Fruit fly (Drosophila melanogaster) whole organism, embryonic: ENCODE results near the gene CG6724.
A peak's percentile ranks its signal among the peaks of the same experiment; 100 is the strongest.

Experiments
- Bgb ChIP-seq: fragments of 200-800 bp; sonication (Bioruptor generic); IDR thresholded peaks from 2 replicates; pipeline ENCODE4 v1.3.6; 2022; ENCODE audit warnings: missing biosample characterization, missing genetic modification characterization; ENCODE audit not compliant: partially characterized antibody
- CG12236 ChIP-seq: fragments of 200-800 bp; sonication (Bioruptor generic); optimal IDR thresholded peaks from 2 replicates; lab custom pipeline; 2016; ENCODE audit warnings: missing biosample characterization, missing genetic modification characterization
- CG13287 ChIP-seq: fragments of 200-800 bp; sonication (Bioruptor generic); IDR thresholded peaks from 2 replicates; pipeline ENCODE4 v1.3.6; 2022; ENCODE audit warnings: missing biosample characterization, missing genetic modification characterization; ENCODE audit not compliant: partially characterized antibody
- CG14710 ChIP-seq: fragments of 200-800 bp; sonication (Bioruptor generic); optimal IDR thresholded peaks from 3 replicates; lab custom pipeline; 2019; ENCODE audit warnings: missing biosample characterization, mild to moderate bottlenecking, missing genetic modification characterization, moderate library complexity
- CG14860 ChIP-seq: fragments of 200-800 bp; sonication (Bioruptor generic); IDR thresholded peaks from 3 replicates; pipeline ENCODE4 v1.3.6; 2022; ENCODE audit warnings: missing biosample characterization, missing genetic modification characterization; ENCODE audit not compliant: partially characterized antibody
- CG15514 ChIP-seq: fragments of 200-800 bp; sonication (Bioruptor generic); optimal IDR thresholded peaks from 3 replicates; lab custom pipeline; 2017; ENCODE audit warnings: missing biosample characterization, missing genetic modification characterization, mild to moderate bottlenecking, moderate library complexity, missing genetic modification reagents
- CG18011 ChIP-seq: fragments of 200-800 bp; sonication (Bioruptor generic); optimal IDR thresholded peaks from 2 replicates; lab custom pipeline; 2017; ENCODE audit warnings: missing biosample characterization, missing genetic modification characterization, mild to moderate bottlenecking, moderate library complexity, missing genotype
- CG2129 ChIP-seq: fragments of 200-800 bp; sonication (Bioruptor generic); IDR thresholded peaks from 2 replicates; pipeline ENCODE4 v1.3.6; 2022; ENCODE audit warnings: missing biosample characterization, missing genetic modification characterization; ENCODE audit not compliant: partially characterized antibody
- CG2875 ChIP-seq: fragments of 200-800 bp; sonication (Bioruptor generic); optimal IDR thresholded peaks from 2 replicates; lab custom pipeline; 2017; ENCODE audit warnings: missing biosample characterization, mild to moderate bottlenecking, missing genetic modification characterization, missing genetic modification reagents
- CG4404 ChIP-seq: fragments of 200-800 bp; sonication (Bioruptor generic); IDR thresholded peaks from 2 replicates; pipeline ENCODE4 v1.3.6; 2022; ENCODE audit warnings: missing biosample characterization, missing genetic modification characterization
- CG4820 ChIP-seq: fragments of 200-800 bp; sonication (Bioruptor generic); optimal IDR thresholded peaks from 3 replicates; lab custom pipeline; 2016; ENCODE audit warnings: missing biosample characterization, missing genetic modification characterization
- CG6175 ChIP-seq: fragments of 200-800 bp; sonication (Bioruptor generic); IDR thresholded peaks from 3 replicates; pipeline ENCODE4 v1.3.6; 2022; ENCODE audit warnings: missing biosample characterization, missing genetic modification characterization
- CG6683 ChIP-seq: fragments of 200-800 bp; sonication (Bioruptor generic); optimal IDR thresholded peaks from 2 replicates; lab custom pipeline; 2017; ENCODE audit warnings: missing biosample characterization, mild to moderate bottlenecking, missing genetic modification characterization, missing genetic modification reagents
- CG6791 ChIP-seq: fragments of 200-800 bp; sonication (Bioruptor generic); IDR thresholded peaks from 3 replicates; pipeline ENCODE4 v1.3.6; 2022; ENCODE audit warnings: missing biosample characterization, missing genetic modification characterization; ENCODE audit not compliant: partially characterized antibody
- CG7963 ChIP-seq: fragments of 200-800 bp; sonication (Bioruptor generic); IDR thresholded peaks from 3 replicates; pipeline ENCODE4 v1.3.6; 2022; ENCODE audit warnings: missing biosample characterization, missing genetic modification characterization; ENCODE audit not compliant: partially characterized antibody
- CG8290 ChIP-seq, 3 experiments: fragments of 200-800 bp; sonication (Bioruptor generic); optimal IDR thresholded peaks; 2 replicates each; lab custom pipeline; 2016 to 2019; ENCODE audit warnings: missing biosample characterization in 3 of 3, missing genetic modification characterization in 3 of 3, mild to moderate bottlenecking in 2 of 3, moderate library complexity in 1 of 3
- CrebB ChIP-seq: fragments of 200-800 bp; sonication (Bioruptor generic); optimal IDR thresholded peaks from 3 replicates; lab custom pipeline; 2018; ENCODE audit warnings: missing biosample characterization, mild to moderate bottlenecking, missing genetic modification characterization
- HLH4C ChIP-seq: fragments of 200-800 bp; sonication (Bioruptor generic); IDR thresholded peaks from 3 replicates; pipeline ENCODE4 v1.3.6; 2022; ENCODE audit warnings: missing biosample characterization, missing genetic modification characterization; ENCODE audit not compliant: partially characterized antibody
- MESR4 ChIP-seq: fragments of 200-800 bp; sonication (Bioruptor generic); optimal IDR thresholded peaks from 2 replicates; lab custom pipeline; 2018; ENCODE audit warnings: missing biosample characterization, mild to moderate bottlenecking, missing genetic modification characterization, moderate library complexity
- Opbp ChIP-seq: fragments of 200-800 bp; sonication (Bioruptor generic); IDR thresholded peaks from 3 replicates; pipeline ENCODE4 v1.3.6; 2022; ENCODE audit warnings: missing biosample characterization, missing genetic modification characterization; ENCODE audit not compliant: partially characterized antibody
- PHDP ChIP-seq: fragments of 200-800 bp; sonication (Bioruptor generic); optimal IDR thresholded peaks from 3 replicates; lab custom pipeline; 2018; ENCODE audit warnings: missing biosample characterization, mild to moderate bottlenecking, missing genetic modification characterization, moderate library complexity
- Sry-δ ChIP-seq: fragments of 200-800 bp; sonication (Bioruptor generic); optimal IDR thresholded peaks from 2 replicates; lab custom pipeline; 2016; ENCODE audit warnings: missing biosample characterization, missing genetic modification characterization
- aop ChIP-seq: fragments of 200-800 bp; sonication (Bioruptor generic); IDR thresholded peaks from 2 replicates; pipeline ENCODE4 v1.3.6; 2022; ENCODE audit warnings: missing biosample characterization, missing genetic modification characterization
- az2 ChIP-seq: fragments of 200-800 bp; sonication (Bioruptor generic); optimal IDR thresholded peaks from 3 replicates; lab custom pipeline; 2016; ENCODE audit warnings: missing biosample characterization, missing genetic modification characterization
- crp ChIP-seq, 2 experiments: fragments of 200-800 bp; sonication (Bioruptor generic); optimal IDR thresholded peaks; 2 replicates in 1 of 2; 3 replicates in 1 of 2; lab custom pipeline; 2017; ENCODE audit warnings: missing biosample characterization in 2 of 2, missing genetic modification characterization in 2 of 2, mild to moderate bottlenecking in 1 of 2, moderate library complexity in 1 of 2
- dati ChIP-seq: fragments of 200-800 bp; sonication (Bioruptor generic); IDR thresholded peaks from 2 replicates; pipeline ENCODE4 v1.3.6; 2022; ENCODE audit warnings: missing biosample characterization, missing genetic modification characterization
- disco-r ChIP-seq: fragments of 200-800 bp; sonication (Bioruptor generic); optimal IDR thresholded peaks from 2 replicates; lab custom pipeline; 2016; ENCODE audit warnings: missing biosample characterization, missing genetic modification characterization
- hb ChIP-seq: fragments of 200-800 bp; sonication (Bioruptor generic); IDR thresholded peaks from 3 replicates; pipeline ENCODE4 v1.3.6; 2022; ENCODE audit warnings: missing biosample characterization, missing genetic modification characterization; ENCODE audit not compliant: partially characterized antibody
- hbn ChIP-seq: fragments of 200-800 bp; sonication (Bioruptor generic); IDR thresholded peaks from 2 replicates; pipeline ENCODE4 v1.3.6; 2022; ENCODE audit warnings: missing biosample characterization, missing genetic modification characterization; ENCODE audit not compliant: partially characterized antibody
- her ChIP-seq: fragments of 200-800 bp; sonication (Bioruptor generic); optimal IDR thresholded peaks from 2 replicates; lab custom pipeline; 2016; ENCODE audit warnings: missing biosample characterization, missing genetic modification characterization
- inv ChIP-seq: fragments of 200-800 bp; sonication (Bioruptor generic); IDR thresholded peaks from 2 replicates; pipeline ENCODE4 v1.3.6; 2022; ENCODE audit warnings: missing biosample characterization, missing genetic modification characterization; ENCODE audit not compliant: partially characterized antibody
- lbe ChIP-seq: fragments of 200-800 bp; sonication (Bioruptor generic); optimal IDR thresholded peaks from 2 replicates; lab custom pipeline; 2016; ENCODE audit warnings: missing biosample characterization, mild to moderate bottlenecking, missing genetic modification characterization
- mld ChIP-seq: fragments of 200-800 bp; sonication (Bioruptor generic); IDR thresholded peaks from 3 replicates; pipeline ENCODE4 v1.3.6; 2022; ENCODE audit warnings: missing biosample characterization, missing genetic modification characterization; ENCODE audit not compliant: partially characterized antibody
- sc ChIP-seq, 3 experiments: fragments of >200 bp in 2 of 3; fragments of 200-800 bp in 1 of 3; sonication (Bioruptor generic) in 1 of 3; optimal IDR thresholded peaks; 2 replicates in 2 of 3; 3 replicates in 1 of 3; lab custom pipeline; 2017; ENCODE audit warnings: mild to moderate bottlenecking in 1 of 3, missing biosample characterization in 1 of 3, missing genetic modification characterization in 1 of 3, missing genetic modification reagents in 1 of 3
- so ChIP-seq: fragments of 200-800 bp; sonication (Bioruptor generic); IDR thresholded peaks from 3 replicates; pipeline ENCODE4 v1.3.6; 2022; ENCODE audit warnings: missing biosample characterization, missing genetic modification characterization
- tup ChIP-seq: fragments of 200-800 bp; sonication (Bioruptor generic); optimal IDR thresholded peaks from 2 replicates; lab custom pipeline; 2016; ENCODE audit warnings: missing biosample characterization, mild to moderate bottlenecking, missing genetic modification characterization, moderate library complexity
- vnd ChIP-seq: fragments of 200-800 bp; sonication (Bioruptor generic); IDR thresholded peaks from 3 replicates; pipeline ENCODE4 v1.3.6; 2022; ENCODE audit warnings: missing biosample characterization, missing genetic modification characterization; ENCODE audit not compliant: partially characterized antibody

The CG6724 gene

dm6 chr2L:10743714-10744113 is 26.0 kb downstream of the CG6724 start, which contains the start of gene CG6729 (continued):
- peak; percentile 72 for TF ChIP-seq Sry-δ (GFP tag; lab: Kevin White, UChicago)
- TF ChIP-seq dati (GFP tag; lab: Robert Waterston, UW): no peak
- peak; percentile 45; the same call in 1 of the 3 replicates for TF ChIP-seq mld (GFP tag; lab: Robert Waterston, UW)
- peak; percentile 83 for TF ChIP-seq CG13287 (GFP tag; lab: Robert Waterston, UW)
- peak; percentile 56; the same call in 2 of the 3 replicates for TF ChIP-seq vnd (GFP tag; lab: Robert Waterston, UW)
- peak; percentile 29; the same call in 1 of the 2 replicates for TF ChIP-seq inv (GFP tag; lab: Robert Waterston, UW)
- TF ChIP-seq Opbp (GFP tag; lab: Robert Waterston, UW): peak; percentile 74; the same call in 2 of the 3 replicates
- 0 out of 3 replicates have a peak, but pooled peaks have one; percentile 40 for TF ChIP-seq CG7963 (GFP tag; lab: Robert Waterston, UW)
- TF ChIP-seq CG6175 (GFP tag; lab: Robert Waterston, UW): no peak
- TF ChIP-seq crp (GFP tag; optimal IDR thresholded peaks at IDR 0.05; lab: Kevin White, UChicago): peak; percentile 75 to 94
- no peak for TF ChIP-seq CG8290 (GFP tag; optimal IDR thresholded peaks at IDR 0.05; lab: Kevin White, UChicago)
- TF ChIP-seq CG8290 (tag; optimal IDR thresholded peaks at IDR 0.05; lab: Kevin White, UChicago): no peak
- TF ChIP-seq CG15514 (GFP tag; lab: Kevin White, UChicago): peak; percentile 57
- no peak for TF ChIP-seq disco-r (GFP tag; lab: Kevin White, UChicago)
- no peak for TF ChIP-seq PHDP
- no peak for TF ChIP-seq CG12236 (GFP tag; lab: Kevin White, UChicago)
- TF ChIP-seq CrebB (tag; lab: Kevin White, UChicago): no peak
- peak; percentile 43 for TF ChIP-seq CG2129 (GFP tag; lab: Robert Waterston, UW)
- TF ChIP-seq CG6683 (GFP tag; lab: Kevin White, UChicago): no peak
- no peak for TF ChIP-seq tup
- TF ChIP-seq aop (GFP tag; lab: Robert Waterston, UW): no peak
- no peak for TF ChIP-seq so (GFP tag; lab: Robert Waterston, UW)
- no peak for TF ChIP-seq sc (optimal IDR thresholded peaks at IDR 0.05; lab: Kevin White, UChicago)
- no peak for TF ChIP-seq sc (GFP tag; optimal IDR thresholded peaks at IDR 0.05; lab: Kevin White, UChicago)
- TF ChIP-seq az2 (GFP tag; lab: Kevin White, UChicago): no peak
- TF ChIP-seq CG18011 (GFP tag; lab: Kevin White, UChicago): no peak
- peak; percentile 41 for TF ChIP-seq CG14710 (tag; lab: Kevin White, UChicago)
- TF ChIP-seq CG2875 (GFP tag; lab: Kevin White, UChicago): no peak
- peak; percentile 76 for TF ChIP-seq Bgb (GFP tag; lab: Robert Waterston, UW)
- peak; percentile 68; the same call in 2 of the 3 replicates for TF ChIP-seq hb (GFP tag; lab: Robert Waterston, UW)
- TF ChIP-seq lbe (GFP tag; lab: Kevin White, UChicago): peak; percentile 7
- peak; percentile 66 for TF ChIP-seq CG14860 (GFP tag; lab: Robert Waterston, UW)
- TF ChIP-seq hbn (GFP tag; lab: Robert Waterston, UW): peak; percentile 81
- peak; percentile 43 for TF ChIP-seq MESR4 (GFP tag; lab: Kevin White, UChicago)
- TF ChIP-seq CG4820 (GFP tag; lab: Kevin White, UChicago): no peak
- peak; percentile 65 for TF ChIP-seq HLH4C (GFP tag; lab: Robert Waterston, UW)
- peak; percentile 80 for TF ChIP-seq CG6791 (GFP tag; lab: Robert Waterston, UW)
- no peak for TF ChIP-seq her (GFP tag; lab: Kevin White, UChicago)
- TF ChIP-seq CG4404 (GFP tag; lab: Robert Waterston, UW): no peak
- TF ChIP-seq, all 482 proteins: peak for 50
